Worm (Caenorhabditis elegans): ENCODE data around the gene mpst-7.

mpst-7 gene

DNA sequence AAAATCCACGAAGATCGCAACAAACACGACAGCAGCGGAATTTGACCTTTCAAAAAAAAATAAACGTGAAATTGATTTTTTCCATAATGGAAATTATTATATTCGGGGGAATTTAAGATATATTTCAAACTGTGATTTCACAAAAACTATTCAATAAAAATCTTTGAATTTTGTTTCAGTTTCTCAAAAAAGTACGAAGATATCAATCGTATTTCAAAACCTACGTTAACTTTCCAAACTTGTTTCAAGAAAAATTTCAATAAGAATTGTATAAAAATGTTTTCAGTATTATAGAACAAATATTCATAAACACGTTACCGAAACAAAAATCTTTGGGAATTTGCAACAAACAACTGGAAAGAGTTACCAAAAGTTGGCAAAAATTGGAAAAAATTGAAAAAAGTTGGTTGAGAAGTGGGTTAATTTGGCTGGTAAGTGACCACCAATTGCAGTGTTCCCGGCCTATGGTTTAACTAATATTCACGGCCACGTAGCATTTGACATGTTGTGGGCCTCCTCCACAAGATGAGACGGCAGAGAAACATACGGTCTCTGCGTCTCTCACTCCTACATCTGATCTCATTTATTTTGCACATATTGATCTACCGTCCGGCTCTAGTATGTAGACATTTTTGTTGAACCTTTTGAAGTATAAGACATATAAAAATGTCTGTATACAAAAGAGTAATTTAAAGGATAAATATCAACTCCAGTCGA, 10.0 kb downstream of the mpst-7 start, which contains the start of the genes T16G1.9 and T16G1.18 (continued):
- TF ChIP-seq ccch-3 (GFP tag; optimal IDR thresholded peaks at IDR 0.05) (no peak), aptf-2 (GFP tag; conservative IDR thresholded peaks at IDR 0.05) (no peak), hmg-20 (GFP tag; IDR thresholded peaks at IDR 0.05) (no peak), madf-8 (GFP tag; conservative IDR thresholded peaks at IDR 0.05) (no peak), bed-2 (GFP tag; IDR thresholded peaks at IDR 0.05) (no peak), Y67H2A.10 (GFP tag; conservative IDR thresholded peaks at IDR 0.05) (no peak), mxl-1 (tag; optimal IDR thresholded peaks at IDR 0.05) (no peak), pbrm-1 (GFP tag; IDR thresholded peaks at IDR 0.05) (no peak), lsy-27 (tag; optimal IDR thresholded peaks at IDR 0.05; ENCODE audit: borderline replicate concordance, insufficient read depth) (no peak), hmg-1.2 (GFP tag; IDR thresholded peaks at IDR 0.05) (peak; percentile 81; the same call in 1 of the 2 replicates), hlh-26 (GFP tag; conservative IDR thresholded peaks at IDR 0.05) (no peak), F57A8.1 (GFP tag; optimal IDR thresholded peaks at IDR 0.05) (no peak), F39B2.1 (GFP tag; IDR thresholded peaks at IDR 0.05) (no peak), C17E4.6 (GFP tag; IDR thresholded peaks at IDR 0.05) (no peak), C06A6.2 (GFP tag; conservative IDR thresholded peaks at IDR 0.05) (no peak), lag-1 (GFP tag; IDR thresholded peaks at IDR 0.05) (no peak), ets-4 (GFP tag; optimal IDR thresholded peaks at IDR 0.05) (no peak), cebp-2 (GFP tag; IDR thresholded peaks at IDR 0.05) (no peak), madf-10 (tag; optimal IDR thresholded peaks at IDR 0.05) (no peak), hlh-12 (tag; optimal IDR thresholded peaks at IDR 0.05) (no peak)

DNA sequence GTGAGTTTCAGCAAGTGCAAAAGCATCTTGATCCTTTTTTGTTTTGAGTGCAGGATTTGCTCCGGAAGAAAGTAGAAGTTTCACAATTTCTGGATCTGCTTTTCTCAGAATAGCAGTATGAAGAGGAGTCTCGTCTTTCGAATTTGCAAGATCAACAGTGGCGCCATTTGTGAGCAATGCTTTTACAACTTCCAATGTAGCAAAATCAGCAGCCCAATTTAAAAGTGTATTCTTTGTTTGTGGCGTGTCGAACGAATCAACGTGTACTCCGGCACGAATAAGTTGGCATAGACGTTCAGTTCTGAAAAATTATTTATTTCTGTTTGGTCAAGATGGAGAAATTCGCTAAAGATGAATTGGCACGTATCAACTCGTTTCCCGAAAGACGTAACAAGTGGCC, 11.3 kb downstream of the mpst-7 start, which contains the start of gene T16G1.13:
T16G1.13 (plus strand) TSS at position 301 of the 400 bp plus-strand sequence.
- no peak for TF ChIP-seq attf-3 (GFP tag; conservative IDR thresholded peaks at IDR 0.05)
- TF ChIP-seq dpff-1 (tag; optimal IDR thresholded peaks at IDR 0.05), result no peak
- TF ChIP-seq efl-1 (GFP tag; optimal IDR thresholded peaks at IDR 0.05), result no peak
- TF ChIP-seq egl-44 (GFP tag; IDR thresholded peaks at IDR 0.05), result no peak
- TF ChIP-seq Y56A3A.18 (GFP tag; IDR thresholded peaks at IDR 0.05), result no peak
- no peak for TF ChIP-seq D2030.7 (GFP tag; IDR thresholded peaks at IDR 0.05)
- TF ChIP-seq lin-54 (GFP tag; optimal IDR thresholded peaks at IDR 0.05), result no peak
- TF ChIP-seq mcd-1 (GFP tag; IDR thresholded peaks at IDR 0.05), result no peak
- TF ChIP-seq bed-1 (GFP tag; IDR thresholded peaks at IDR 0.05), result no peak
- no peak for TF ChIP-seq rpc-1 (optimal IDR thresholded peaks at IDR 0.05)
- TF ChIP-seq rpc-1 (tag; optimal IDR thresholded peaks at IDR 0.05), result no peak
- no peak for TF ChIP-seq atf-7 (tag; optimal IDR thresholded peaks at IDR 0.05)
- TF ChIP-seq ceh-91 (GFP tag; IDR thresholded peaks at IDR 0.05), result no peak
- no peak for TF ChIP-seq dpl-1 (GFP tag; optimal IDR thresholded peaks at IDR 0.05)

DNA sequence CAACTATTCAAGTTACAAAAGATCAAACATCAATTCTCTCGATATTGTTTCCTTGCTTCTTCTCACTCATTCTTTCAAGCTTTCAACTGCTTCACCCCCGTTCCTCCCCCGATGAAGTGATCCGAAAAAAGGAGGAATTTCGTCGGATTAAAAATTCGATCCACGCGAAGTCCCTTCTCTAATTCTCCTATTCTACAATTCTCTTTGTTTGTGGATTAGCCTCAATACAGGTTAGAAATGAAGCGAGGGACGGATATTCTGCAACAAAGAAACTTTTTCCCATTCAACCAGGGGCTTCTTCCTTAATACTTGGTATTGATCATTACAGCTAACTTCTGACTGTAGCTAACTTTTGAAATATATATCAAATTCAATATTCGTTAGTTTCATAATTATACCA, 16.2 kb downstream of the mpst-7 start, which contains the start of gene grl-2:
grl-2 (plus strand) TSS at position 301 of the 400 bp plus-strand sequence.
- TF ChIP-seq F55B11.4 (tag; optimal IDR thresholded peaks at IDR 0.05; ENCODE audit: borderline replicate concordance, insufficient read depth) (no peak), F52B5.7 (tag; optimal IDR thresholded peaks at IDR 0.05) (no peak), ceh-40 (GFP tag; IDR thresholded peaks at IDR 0.05) (no peak), nhr-27 (tag; optimal IDR thresholded peaks at IDR 0.05) (no peak), hrde-1 (tag; optimal IDR thresholded peaks at IDR 0.05; ENCODE audit: borderline replicate concordance) (no peak)
